Worm (Caenorhabditis elegans) whole organism, L4/young adult: ENCODE measurements around the gene clec-227.

Experiments
- W03F9.2 ChIP-seq: fragments of 150-350 bp; optimal IDR thresholded peaks from 2 replicates; lab custom pipeline; 2014; ENCODE audit warnings: missing biosample characterization, missing genetic modification characterization
- dao-5 ChIP-seq: sonication (generic microtip); optimal IDR thresholded peaks from 2 replicates; lab custom pipeline; 2016; ENCODE audit warnings: missing genotype, missing genetic modification characterization, moderate library complexity, missing compliant biosample characterization

ce11 chrV:14468196-14468874, 4.0 kb upstream of the clec-227 start, which contains the start of gene srz-97:
- TF ChIP-seq W03F9.2 (tag; lab: Kevin White, UChicago): no peak
- TF ChIP-seq dao-5 (tag; lab: Kevin White, UChicago): no peak
